Fruit fly (Drosophila melanogaster) Kc167 (cell line): ENCODE results near the gene CG6753.

Experiments used
- Sin3A ChIP-seq: fragments of >200 bp; optimal IDR thresholded peaks from 2 replicates; lab custom pipeline; 2018; ENCODE audit warnings: missing external identifiers
- h ChIP-seq: fragments of >200 bp; optimal IDR thresholded peaks from 3 replicates; lab custom pipeline; 2018; ENCODE audit warnings: missing external identifiers
- insv ChIP-seq: fragments of >200 bp; optimal IDR thresholded peaks from 3 replicates; lab custom pipeline; 2018; ENCODE audit warnings: missing external identifiers
- psq ChIP-seq: fragments of >200 bp; optimal IDR thresholded peaks from 2 replicates; lab custom pipeline; 2017; ENCODE audit warnings: missing external identifiers
- ttk ChIP-seq: sonication (Bioruptor generic); optimal IDR thresholded peaks from 2 replicates; lab custom pipeline; 2017; ENCODE audit warnings: missing external identifiers

DNA sequence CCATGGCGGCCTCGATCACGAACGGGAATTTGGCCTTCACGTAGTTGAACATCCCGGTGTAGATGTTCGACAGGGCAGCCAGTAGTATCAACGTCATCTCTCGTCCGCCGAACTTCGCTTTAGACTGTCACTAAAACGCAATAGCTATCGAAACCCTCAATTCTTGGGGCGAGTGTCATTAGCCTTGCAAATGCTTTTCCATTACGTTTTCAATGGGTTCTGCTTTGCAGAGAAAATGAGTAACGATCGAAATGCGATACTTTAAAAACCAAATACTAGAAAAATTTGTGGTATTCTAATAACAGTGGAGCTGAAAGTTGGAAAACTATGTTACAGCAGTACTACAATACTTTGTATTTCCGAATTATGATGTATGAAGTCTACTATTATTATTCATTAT, 33.9 kb upstream of the CG6753 start, which contains the start of gene CG43630:
- no peak for TF ChIP-seq ttk (lab: Kevin White, UChicago)
- no peak for TF ChIP-seq h (lab: Kevin White, UChicago)
- TF ChIP-seq Sin3A, result no peak
- no peak for TF ChIP-seq psq (lab: Kevin White, UChicago)
- no peak for TF ChIP-seq insv (lab: Kevin White, UChicago)
